Fruit fly (Drosophila melanogaster): ENCODE measurements around the gene Best1.

Best1 gene

DNA sequence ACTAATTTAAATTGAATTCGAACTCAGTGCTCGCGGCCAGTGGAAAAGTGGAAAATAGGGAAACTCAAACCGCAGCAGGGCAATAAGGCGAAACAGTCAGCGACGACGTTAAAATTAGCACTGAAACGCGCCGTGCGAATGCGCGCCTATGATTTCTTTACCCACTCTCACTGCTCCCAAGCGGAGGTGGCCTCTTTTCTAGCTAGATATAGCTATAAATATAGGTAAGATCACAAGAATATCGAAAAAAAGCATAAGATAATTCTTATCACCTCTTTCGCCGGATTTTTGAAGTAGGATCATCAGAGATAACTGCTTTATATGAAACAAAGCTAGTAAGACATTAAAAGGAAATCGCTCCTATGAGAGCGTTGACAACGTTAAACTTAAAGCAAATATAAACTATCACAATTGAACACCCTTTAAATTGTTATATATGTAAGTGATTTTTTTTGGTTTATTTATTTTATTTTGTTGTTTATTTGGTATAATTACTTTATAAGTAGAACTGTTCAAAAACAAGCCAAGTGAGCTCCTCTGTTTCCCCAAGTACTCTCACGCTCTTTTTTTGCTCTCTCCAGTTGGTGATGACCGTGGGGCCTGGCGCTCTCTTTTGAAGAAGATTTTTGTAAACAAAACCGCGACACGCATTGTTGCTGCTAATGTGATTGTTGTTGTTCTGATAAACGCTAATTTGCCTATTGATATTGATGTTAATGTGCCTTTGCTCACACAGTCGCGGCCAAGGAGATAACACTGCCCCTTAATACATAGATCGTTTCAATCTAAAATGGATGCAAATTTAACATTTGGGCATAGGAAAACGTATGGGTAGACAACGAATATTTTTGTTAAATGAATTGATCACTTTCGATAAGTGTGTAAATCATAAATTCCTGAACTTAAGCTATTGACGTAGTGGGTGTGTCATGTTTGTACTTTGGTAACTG is 30.4 kb downstream of the Best1 start, which contains the start of gene tws (continued):
- TF ChIP-seq vfl (GFP tag; optimal IDR thresholded peaks at IDR 0.05) (no peak), CG13123 (GFP tag; optimal IDR thresholded peaks at IDR 0.05) (no peak)

DNA sequence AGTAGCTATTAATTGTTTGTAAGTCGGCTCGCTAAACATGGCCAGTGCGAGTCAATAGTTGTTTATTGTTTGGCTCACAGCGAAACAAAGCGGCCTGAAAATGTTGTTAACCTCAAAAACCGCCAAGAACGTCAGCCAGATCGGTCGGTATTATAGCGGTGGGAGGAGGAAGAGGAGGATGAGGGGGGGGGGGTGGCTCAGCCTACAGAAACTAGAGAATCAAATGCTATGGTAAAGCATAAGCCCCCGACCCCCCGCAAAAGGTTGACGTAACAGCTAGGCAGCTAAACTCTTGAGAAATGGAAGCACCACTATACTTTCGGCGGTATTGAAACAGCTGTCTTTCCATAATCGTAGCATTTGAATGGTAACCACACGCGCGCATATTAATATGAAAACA is 31.4 kb downstream of the Best1 start:
- TF ChIP-seq crol (GFP tag; IDR thresholded peaks at IDR 0.05) = peak; percentile 86
- no peak for TF ChIP-seq ranshi (GFP tag; IDR thresholded peaks at IDR 0.05)
- TF ChIP-seq PHDP (tag; optimal IDR thresholded peaks at IDR 0.05) = no peak
- TF ChIP-seq chinmo (GFP tag; IDR thresholded peaks at IDR 0.05; ENCODE audit: partially characterized antibody) = peak; percentile 58; the same call in 1 of the 4 replicates
- peak; percentile 71 for TF ChIP-seq CG13894 (tag; optimal IDR thresholded peaks at IDR 0.05)
- peak; percentile 3 for TF ChIP-seq sd (tag; optimal IDR thresholded peaks at IDR 0.05)
- TF ChIP-seq D (optimal IDR thresholded peaks at IDR 0.05) = no peak
- TF ChIP-seq D (GFP tag; optimal IDR thresholded peaks at IDR 0.05) = no peak
- peak; percentile 8 for TF ChIP-seq CG8281 (tag; optimal IDR thresholded peaks at IDR 0.05)
- TF ChIP-seq CG8290 (GFP tag; optimal IDR thresholded peaks at IDR 0.05) = no peak
- peak in 1 of 2 experiments; percentile 30 for TF ChIP-seq CG8290 (tag; optimal IDR thresholded peaks at IDR 0.05)
- TF ChIP-seq Hmr (GFP tag; optimal IDR thresholded peaks at IDR 0.05) = peak; percentile 13
- peak; percentile 23 for TF ChIP-seq Rfx (GFP tag; IDR thresholded peaks at IDR 0.05)
- TF ChIP-seq CG6791 (GFP tag; IDR thresholded peaks at IDR 0.05; ENCODE audit: partially characterized antibody) = 0 out of 3 replicates have a peak, but pooled peaks have one; percentile 15
- no peak for TF ChIP-seq Oli (tag; optimal IDR thresholded peaks at IDR 0.05)
- peak in 1 of 2 experiments; percentile 38 for TF ChIP-seq Pdp1 (GFP tag; optimal IDR thresholded peaks at IDR 0.05)
- TF ChIP-seq Med (GFP tag) = peak; percentile 26
- TF ChIP-seq fd64A (GFP tag; optimal IDR thresholded peaks at IDR 0.05) = no peak
- no peak for TF ChIP-seq CG11504 (tag; optimal IDR thresholded peaks at IDR 0.05)
- TF ChIP-seq CG9932 (GFP tag; IDR thresholded peaks at IDR 0.05) = peak; percentile 34; the same call in 1 of the 2 replicates
- TF ChIP-seq CG12769 (tag; optimal IDR thresholded peaks at IDR 0.05) = peak; percentile 30
- peak; percentile 3 for TF ChIP-seq lab (GFP tag; optimal IDR thresholded peaks at IDR 0.05)
- TF ChIP-seq bigmax (GFP tag; optimal IDR thresholded peaks at IDR 0.05) = peak; percentile 72
- TF ChIP-seq peb (GFP tag; IDR thresholded peaks at IDR 0.05) = no peak
- TF ChIP-seq sob (GFP tag; IDR thresholded peaks at IDR 0.05) = 0 out of 2 replicates have a peak, but pooled peaks have one; percentile 21
- TF ChIP-seq p53 (GFP tag; optimal IDR thresholded peaks at IDR 0.05) = no peak
- TF ChIP-seq lmd (GFP tag; IDR thresholded peaks at IDR 0.05) = no peak
- no peak for TF ChIP-seq tio (GFP tag; optimal IDR thresholded peaks at IDR 0.05)
- 0 out of 2 replicates have a peak, but pooled peaks have one; percentile 13 for TF ChIP-seq NFAT (GFP tag; IDR thresholded peaks at IDR 0.05)
- no peak for TF ChIP-seq CG3995 (GFP tag; optimal IDR thresholded peaks at IDR 0.05)
- TF ChIP-seq CG12219 (GFP tag; optimal IDR thresholded peaks at IDR 0.05) = no peak

DNA sequence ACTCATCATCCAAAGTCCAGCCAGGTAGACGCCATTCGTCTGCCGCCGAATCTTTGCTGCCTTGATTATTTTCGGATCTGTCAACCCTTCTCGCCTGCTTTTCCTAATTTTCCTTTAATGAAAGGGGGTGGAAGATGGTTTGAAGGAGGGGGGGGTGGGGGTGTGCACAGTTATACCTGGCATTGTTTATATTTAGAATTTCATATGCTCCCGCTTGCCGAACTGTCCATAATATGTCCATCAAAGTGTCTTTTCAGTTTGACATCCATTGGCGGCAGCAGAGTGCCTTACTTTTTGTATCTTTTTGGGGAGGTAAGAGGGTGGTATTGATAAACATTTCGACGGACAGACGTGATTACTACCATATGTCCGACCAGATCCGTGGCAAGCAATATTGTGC is 32.5 kb downstream of the Best1 start:
- TF ChIP-seq CG6654 (GFP tag; optimal IDR thresholded peaks at IDR 0.05) (peak; percentile 65), CG9437 (GFP tag; optimal IDR thresholded peaks at IDR 0.05) (no peak), Med (GFP tag) (peak; percentile 20), crol (GFP tag; IDR thresholded peaks at IDR 0.05) (peak; percentile 59; the same call in 1 of the 2 replicates), Opbp (GFP tag; IDR thresholded peaks at IDR 0.05; ENCODE audit: partially characterized antibody) (no peak), CG12769 (tag; optimal IDR thresholded peaks at IDR 0.05) (peak; percentile 30)
